Fruit fly (Drosophila melanogaster) Kc167 (cell line): ENCODE measurements around the gene CG5421.

Source experiments
- Myc ChIP-seq: fragments of >200 bp; optimal IDR thresholded peaks from 2 replicates; lab custom pipeline; 2017; ENCODE audit warnings: missing external identifiers
- Sin3A ChIP-seq: fragments of >200 bp; optimal IDR thresholded peaks from 2 replicates; lab custom pipeline; 2018; ENCODE audit warnings: missing external identifiers
- h ChIP-seq: fragments of >200 bp; optimal IDR thresholded peaks from 3 replicates; lab custom pipeline; 2018; ENCODE audit warnings: missing external identifiers
- psq ChIP-seq: fragments of >200 bp; optimal IDR thresholded peaks from 2 replicates; lab custom pipeline; 2017; ENCODE audit warnings: missing external identifiers
- ttk ChIP-seq: sonication (Bioruptor generic); optimal IDR thresholded peaks from 2 replicates; lab custom pipeline; 2017; ENCODE audit warnings: missing external identifiers

- TF ChIP-seq Myc (lab: Kevin White, UChicago) = no peak
- TF ChIP-seq Sin3A (lab: Kevin White, UChicago) = no peak
- TF ChIP-seq ttk (lab: Kevin White, UChicago) = no peak
- no peak for TF ChIP-seq h (lab: Kevin White, UChicago)
- TF ChIP-seq psq (lab: Kevin White, UChicago) = no peak
Observed at dm6 chr2L:12404555-12405077, 43.3 kb downstream of the CG5421 start.
